Worm (Caenorhabditis elegans) whole organism, midembryonic: Measurements from ENCODE around the gene hcp-1.

Experiments
- T22C8.4 ChIP-seq: fragments of 200-800 bp; sonication (Bioruptor generic); IDR thresholded peaks from 2 replicates; pipeline ENCODE4 v1.3.6; 2022; ENCODE audit warnings: missing genetic modification characterization, missing compliant biosample characterization
- cog-1 ChIP-seq: sonication (generic microtip); optimal IDR thresholded peaks from 2 replicates; lab custom pipeline; 2016; ENCODE audit warnings: missing genetic modification characterization, missing compliant biosample characterization
- klf-2 ChIP-seq: fragments of 200-800 bp; sonication (Bioruptor generic); conservative IDR thresholded peaks from 2 replicates; pipeline ENCODE4 v1.3.6; 2022; ENCODE audit warnings: missing genetic modification reagents, missing genetic modification characterization, missing compliant biosample characterization
- ref-1 ChIP-seq: fragments of 200-800 bp; sonication (Bioruptor generic); conservative IDR thresholded peaks from 2 replicates; pipeline ENCODE4 v1.3.6; 2022; ENCODE audit warnings: missing genetic modification reagents, missing genetic modification characterization, missing compliant biosample characterization
- tab-1 ChIP-seq: fragments of 200-800 bp; sonication (Bioruptor generic); IDR thresholded peaks from 2 replicates; pipeline ENCODE4 v1.3.6; 2022; ENCODE audit warnings: missing genetic modification characterization, missing compliant biosample characterization
- ztf-29 ChIP-seq: fragments of 200-800 bp; sonication (Bioruptor generic); IDR thresholded peaks from 2 replicates; pipeline ENCODE4 v1.3.6; 2022; ENCODE audit warnings: missing genetic modification reagents, missing genetic modification characterization, missing compliant biosample characterization

DNA sequence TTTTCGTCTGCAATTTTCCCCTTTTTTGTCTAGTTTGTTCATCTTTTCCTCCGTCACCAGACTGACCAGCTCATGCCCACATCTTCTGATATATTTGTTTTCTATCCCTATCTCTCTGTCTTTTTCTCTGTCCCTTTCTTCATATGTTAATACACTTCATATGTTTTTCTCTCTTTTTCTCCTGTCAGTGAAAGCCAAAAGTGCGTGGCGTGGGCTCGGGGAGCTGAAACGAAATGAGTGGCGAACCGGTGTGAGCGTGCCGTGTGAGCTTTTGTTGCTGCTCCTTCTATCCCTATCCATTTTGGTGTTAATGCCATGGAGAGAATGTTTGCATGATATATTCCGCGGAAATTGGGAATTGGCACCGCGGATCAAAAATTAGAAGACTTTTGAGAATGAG is 37.9 kb downstream of the hcp-1 start:
- no peak for TF ChIP-seq cog-1
- TF ChIP-seq tab-1 (GFP tag; lab: Robert Waterston, UW), result no peak
- no peak for TF ChIP-seq klf-2 (GFP tag; lab: Robert Waterston, UW)
- TF ChIP-seq ztf-29 (GFP tag; lab: Robert Waterston, UW), result no peak
- no peak for TF ChIP-seq ref-1 (GFP tag; lab: Robert Waterston, UW)
- TF ChIP-seq T22C8.4 (GFP tag; lab: Robert Waterston, UW), result no peak
